Worm (Caenorhabditis elegans) whole organism, mixed stage, embryonic: ENCODE data around the gene Y7A5A.8.

Source experiments
- bed-3 ChIP-seq: fragments of 200-800 bp; sonication (Bioruptor generic); optimal IDR thresholded peaks from 3 replicates; lab custom pipeline; 2018; ENCODE audit warnings: mild to moderate bottlenecking, missing genetic modification characterization, moderate library complexity, missing compliant biosample characterization
- ceh-43 ChIP-seq: fragments of 200-800 bp; sonication (Bioruptor generic); optimal IDR thresholded peaks from 2 replicates; lab custom pipeline; 2018; ENCODE audit warnings: mild to moderate bottlenecking, missing genetic modification characterization, moderate library complexity, missing compliant biosample characterization
- ces-1 ChIP-seq: fragments of 150-350 bp; optimal IDR thresholded peaks from 2 replicates; lab custom pipeline; 2014; ENCODE audit warnings: missing biosample characterization, missing genetic modification reagents, missing genetic modification characterization
- elt-1 ChIP-seq: sonication (generic microtip); optimal IDR thresholded peaks from 2 replicates; lab custom pipeline; 2017; ENCODE audit warnings: missing genetic modification characterization, mild to moderate bottlenecking, missing compliant biosample characterization, antibody characterized with exemption, moderate library complexity, borderline replicate concordance; ENCODE audit not compliant: insufficient read depth
- mab-5 ChIP-seq: fragments of 150-350 bp; optimal IDR thresholded peaks from 2 replicates; lab custom pipeline; 2014; ENCODE audit warnings: missing biosample characterization, missing genetic modification characterization
- mep-1 ChIP-seq: fragments of 150-350 bp; optimal IDR thresholded peaks from 2 replicates; lab custom pipeline; 2017; ENCODE audit warnings: missing biosample characterization, missing genetic modification reagents, missing genetic modification characterization, inconsistent platforms
- nhr-237 ChIP-seq: fragments of 150-350 bp; optimal IDR thresholded peaks from 2 replicates; lab custom pipeline; 2014; ENCODE audit warnings: missing biosample characterization, missing genetic modification characterization
- nhr-76 ChIP-seq: sonication (generic microtip); optimal IDR thresholded peaks from 2 replicates; lab custom pipeline; 2017; ENCODE audit warnings: missing biosample characterization, missing genetic modification characterization
- unc-39 ChIP-seq: fragments of 150-350 bp; optimal IDR thresholded peaks from 2 replicates; lab custom pipeline; 2014; ENCODE audit warnings: missing biosample characterization, missing genetic modification characterization

ce11 chrX:15794977-15795376 lies 27.3 kb upstream of the Y7A5A.8 start, which contains the start of gene Y7A5A.10:
- TF ChIP-seq nhr-237 (tag; lab: Kevin White, UChicago) (no peak), ceh-43 (GFP tag; lab: Kevin White, UChicago) (no peak), mab-5 (no peak), elt-1 (tag; lab: Kevin White, UChicago) (no peak), ces-1 (GFP tag; lab: Kevin White, UChicago) (no peak), nhr-76 (tag; lab: Kevin White, UChicago) (no peak), mep-1 (tag; lab: Kevin White, UChicago) (no peak), bed-3 (no peak), unc-39 (tag; lab: Kevin White, UChicago) (no peak)
